Worm (Caenorhabditis elegans): Measurements from ENCODE around the gene srd-9.

The srd-9 gene

ce11 chrV:5336884-5337283 is 14.7 kb upstream of the srd-9 start, which contains the start of gene srg-29 (continued):
- no peak for TF ChIP-seq lir-1 (GFP tag; conservative IDR thresholded peaks at IDR 0.05)
- TF ChIP-seq K11D2.4 (GFP tag; IDR thresholded peaks at IDR 0.05), result no peak
- no peak for TF ChIP-seq ZK185.1 (tag; optimal IDR thresholded peaks at IDR 0.05; ENCODE audit: poor library complexity, severe bottlenecking)

DNA sequence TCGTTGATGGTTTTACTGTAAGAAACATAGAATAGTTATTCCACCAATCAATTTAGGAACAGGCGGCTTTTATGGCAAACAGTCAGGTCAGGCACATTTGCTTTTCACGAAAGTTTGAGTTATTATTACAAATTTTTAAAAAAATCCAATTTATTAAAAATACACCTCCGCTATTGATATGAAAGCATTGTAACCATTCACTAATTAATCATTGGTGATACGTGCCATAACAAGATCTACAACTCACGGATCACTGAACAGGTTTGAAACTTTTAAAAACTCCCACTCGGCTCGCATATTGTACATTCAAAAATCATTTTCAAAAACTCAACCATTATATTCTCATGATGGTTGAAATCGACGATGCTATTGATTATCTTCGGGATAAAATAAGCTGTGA is 12.1 kb upstream of the srd-9 start, which contains the start of gene srg-27:
Gene srg-27, plus strand, starts transcription at position 301 of the 400 bp plus-strand sequence.
- TF ChIP-seq attf-3 (GFP tag; conservative IDR thresholded peaks at IDR 0.05) (no peak), tbp1 (GFP tag; optimal IDR thresholded peaks at IDR 0.05) (no peak), sptf-2 (GFP tag; optimal IDR thresholded peaks at IDR 0.05) (no peak), ama-1 (optimal IDR thresholded peaks at IDR 0.05) (no peak), ama-1 (GFP tag; optimal IDR thresholded peaks at IDR 0.05) (no peak), lin-26 (GFP tag; IDR thresholded peaks at IDR 0.05) (no peak), attf-5 (GFP tag; optimal IDR thresholded peaks at IDR 0.05) (no peak), Y56A3A.18 (GFP tag; IDR thresholded peaks at IDR 0.05) (no peak), ztf-22 (GFP tag; optimal IDR thresholded peaks at IDR 0.05) (no peak)

DNA sequence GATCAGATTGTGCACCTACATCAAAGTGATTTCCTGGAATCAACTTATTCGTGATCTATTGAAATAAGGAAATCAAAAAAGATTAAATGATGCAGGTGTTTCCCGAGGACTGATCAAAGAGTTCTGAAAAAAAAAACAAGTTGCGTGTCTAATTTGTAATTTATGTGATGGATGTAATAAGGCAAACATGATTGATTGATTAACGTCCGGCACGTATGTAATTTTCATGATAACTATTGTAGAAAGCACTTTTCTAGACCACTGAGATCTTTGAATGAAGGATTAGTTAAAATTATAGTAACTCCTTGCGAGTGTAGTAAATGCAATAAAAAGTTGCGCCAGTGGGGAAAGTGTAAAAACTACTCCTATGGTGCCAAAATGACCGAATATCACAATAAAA is 6.2 kb upstream of the srd-9 start, which contains the start of gene srg-25:
Gene srg-25, minus strand, starts transcription at position 101 of the 400 bp plus-strand sequence.
- no peak for TF ChIP-seq mxl-1 (tag; optimal IDR thresholded peaks at IDR 0.05)
- TF ChIP-seq madf-8 (GFP tag; conservative IDR thresholded peaks at IDR 0.05), result no peak
- no peak for TF ChIP-seq efl-1 (GFP tag; optimal IDR thresholded peaks at IDR 0.05)
- no peak for TF ChIP-seq B0336.3 (GFP tag; IDR thresholded peaks at IDR 0.05)
- no peak for TF ChIP-seq ztf-22 (GFP tag; optimal IDR thresholded peaks at IDR 0.05)
- no peak for TF ChIP-seq sdz-38 (tag; optimal IDR thresholded peaks at IDR 0.05)
- no peak for TF ChIP-seq egrh-3 (GFP tag; IDR thresholded peaks at IDR 0.05)
- no peak for TF ChIP-seq snpc-1.3 (tag; optimal IDR thresholded peaks at IDR 0.05; ENCODE audit: insufficient read depth)
- TF ChIP-seq dpff-1 (tag; optimal IDR thresholded peaks at IDR 0.05), result no peak
- no peak for TF ChIP-seq sptf-2 (GFP tag; optimal IDR thresholded peaks at IDR 0.05)
- no peak for TF ChIP-seq ceh-27 (GFP tag; optimal IDR thresholded peaks at IDR 0.05)
- TF ChIP-seq hlh-12 (tag; optimal IDR thresholded peaks at IDR 0.05), result no peak
- no peak for TF ChIP-seq zim-3 (tag; optimal IDR thresholded peaks at IDR 0.05)
- no peak for TF ChIP-seq nfya-2 (GFP tag; IDR thresholded peaks at IDR 0.05)

DNA sequence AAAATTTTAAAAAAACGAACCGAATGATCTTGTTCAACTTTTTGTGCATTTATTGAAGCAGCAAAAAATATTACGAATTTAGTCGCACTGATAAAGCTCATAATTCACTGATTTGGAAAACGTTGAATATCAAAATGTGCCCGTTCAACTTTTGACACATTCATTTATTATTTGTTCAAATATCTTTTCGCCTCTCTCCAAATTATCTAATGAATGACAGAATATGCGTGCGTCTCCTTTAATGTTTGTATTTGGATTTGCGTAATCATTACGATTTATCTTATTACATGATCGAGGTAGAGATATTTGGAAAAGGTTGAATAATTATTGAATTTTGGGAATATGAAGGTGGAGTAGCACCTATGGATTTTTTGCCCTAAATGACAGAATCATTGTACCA is 2.1 kb upstream of the srd-9 start, which contains the start of gene T09D3.3:
Gene T09D3.3, minus strand, starts transcription at position 101 of the 400 bp plus-strand sequence.
- no peak for TF ChIP-seq bed-1 (GFP tag; IDR thresholded peaks at IDR 0.05)

- TF ChIP-seq ceh-27 (GFP tag; optimal IDR thresholded peaks at IDR 0.05) (no peak), dpff-1 (tag; optimal IDR thresholded peaks at IDR 0.05) (no peak), C17E4.6 (GFP tag; IDR thresholded peaks at IDR 0.05) (no peak), K12H6.12 (tag; optimal IDR thresholded peaks at IDR 0.05) (no peak)
Measured at ce11 chrV:5358772-5359171, 7.2 kb downstream of the srd-9 start, which contains the start of gene nhr-216. Gene nhr-216, minus strand, starts transcription at chrV:5358872.

- TF ChIP-seq hrde-1 (tag; optimal IDR thresholded peaks at IDR 0.05; ENCODE audit: borderline replicate concordance) (no peak), Y53F4B.3 (GFP tag; IDR thresholded peaks at IDR 0.05) (no peak), snpc-3.4 (tag; optimal IDR thresholded peaks at IDR 0.05) (no peak), lin-40 (tag; optimal IDR thresholded peaks at IDR 0.05) (no peak), hlh-26 (GFP tag; conservative IDR thresholded peaks at IDR 0.05) (no peak), nhr-90 (tag; optimal IDR thresholded peaks at IDR 0.05) (no peak), F57A8.1 (GFP tag; optimal IDR thresholded peaks at IDR 0.05) (no peak), him-1 (tag; optimal IDR thresholded peaks at IDR 0.05) (no peak), F52B5.7 (tag; optimal IDR thresholded peaks at IDR 0.05) (no peak), B0019.2 (GFP tag; conservative IDR thresholded peaks at IDR 0.05) (no peak), sdz-38 (tag; optimal IDR thresholded peaks at IDR 0.05) (no peak), tbp1 (GFP tag; optimal IDR thresholded peaks at IDR 0.05) (no peak)
Measured at ce11 chrV:5362220-5362619, 10.6 kb downstream of the srd-9 start.

Measured in whole organism, young adult.